Worm (Caenorhabditis elegans) whole organism, L1 larva: ENCODE measurements around the gene fbxc-58.

ENCODE experiments used
- C04F5.9 ChIP-seq: sonication (generic microtip); optimal IDR thresholded peaks from 2 replicates; lab custom pipeline; 2016; ENCODE audit warnings: missing genetic modification characterization, missing compliant biosample characterization
- C34B4.2 ChIP-seq: sonication (generic microtip); optimal IDR thresholded peaks from 2 replicates; lab custom pipeline; 2017; ENCODE audit warnings: mild to moderate bottlenecking, missing genetic modification characterization, missing compliant biosample characterization
- F16B12.6 ChIP-seq: fragments of 150-350 bp; optimal IDR thresholded peaks from 2 replicates; lab custom pipeline; 2014; ENCODE audit warnings: missing biosample characterization, missing genetic modification characterization
- Y116A8C.19 ChIP-seq: sonication (generic microtip); optimal IDR thresholded peaks from 2 replicates; lab custom pipeline; 2016; ENCODE audit warnings: missing compliant biosample characterization, missing genetic modification characterization, borderline replicate concordance
- alr-1 ChIP-seq: fragments of 200-800 bp; sonication (Bioruptor generic); optimal IDR thresholded peaks from 2 replicates; lab custom pipeline; 2018; ENCODE audit warnings: borderline replicate concordance, mild to moderate bottlenecking, missing genetic modification characterization, missing compliant biosample characterization
- ceh-8 ChIP-seq: fragments of 200-800 bp; sonication (Bioruptor generic); optimal IDR thresholded peaks from 2 replicates; lab custom pipeline; 2018; ENCODE audit warnings: mild to moderate bottlenecking, missing genetic modification characterization, moderate library complexity, missing compliant biosample characterization
- ceh-82 ChIP-seq, 3 experiments: fragments of 150-350 bp in 1 of 3; sonication (generic microtip) in 2 of 3; optimal IDR thresholded peaks; 2 replicates each; lab custom pipeline; 2014 to 2017; ENCODE audit warnings: missing biosample characterization in 3 of 3, missing genetic modification characterization in 3 of 3
- ceh-88 ChIP-seq: fragments of 200-800 bp; sonication (Bioruptor generic); IDR thresholded peaks from 2 replicates; pipeline ENCODE4 v1.3.6; 2022; ENCODE audit warnings: missing genetic modification characterization, missing compliant biosample characterization
- ces-1 ChIP-seq: fragments of 150-350 bp; optimal IDR thresholded peaks from 2 replicates; lab custom pipeline; 2014; ENCODE audit warnings: missing biosample characterization, missing genetic modification reagents, missing genetic modification characterization
- dpl-1 ChIP-seq, 3 experiments: fragments of 150-350 bp in 2 of 3; sonication (generic microtip) in 1 of 3; optimal IDR thresholded peaks; 2 replicates each; lab custom pipeline; 2014 to 2017; ENCODE audit warnings: missing biosample characterization in 3 of 3, missing genetic modification characterization in 3 of 3, missing genetic modification reagents in 3 of 3
- dsc-1 ChIP-seq: sonication (generic microtip); optimal IDR thresholded peaks from 2 replicates; lab custom pipeline; 2016; ENCODE audit warnings: mild to moderate bottlenecking, missing genetic modification characterization, missing compliant biosample characterization
- efl-1 ChIP-seq, 4 experiments: fragments of 150-350 bp; optimal IDR thresholded peaks in 3 of 4; peaks in 1 of 4; 1 replicate in 1 of 4; 2 replicates in 3 of 4; lab custom pipeline; 2014; ENCODE audit warnings: missing biosample characterization in 2 of 4, missing genetic modification characterization in 2 of 4, missing genetic modification reagents in 2 of 4
- egl-13 ChIP-seq: sonication (generic microtip); optimal IDR thresholded peaks from 2 replicates; lab custom pipeline; 2016; ENCODE audit warnings: missing genotype, missing genetic modification reagents, missing genetic modification characterization, missing compliant biosample characterization
- egl-27 ChIP-seq, 2 experiments: fragments of 150-350 bp in 1 of 2; sonication (generic microtip); optimal IDR thresholded peaks; 3 replicates each; lab custom pipeline; 2017 to 2018; ENCODE audit warnings: missing biosample characterization in 2 of 2, missing genetic modification characterization in 2 of 2, missing genetic modification reagents in 2 of 2
- elt-2 ChIP-seq: sonication (generic microtip); optimal IDR thresholded peaks from 2 replicates; lab custom pipeline; 2016; ENCODE audit warnings: missing genetic modification characterization, mild to moderate bottlenecking, inconsistent platforms, missing compliant biosample characterization, missing genetic modification reagents
- elt-3 ChIP-seq, 6 experiments: fragments of 150-350 bp in 1 of 6; sonication (generic microtip); optimal IDR thresholded peaks; 2 replicates each; lab custom pipeline; 2017 to 2018; ENCODE audit warnings: missing biosample characterization in 6 of 6, missing genetic modification characterization in 6 of 6, inconsistent platforms in 1 of 6
- fkh-4 ChIP-seq: sonication (generic microtip); optimal IDR thresholded peaks from 2 replicates; lab custom pipeline; 2016; ENCODE audit warnings: missing compliant biosample characterization, missing genetic modification characterization, borderline replicate concordance
- grh-1 ChIP-seq: fragments of 200-800 bp; sonication (Bioruptor generic); IDR thresholded peaks from 2 replicates; pipeline ENCODE4 v1.3.6; 2022; ENCODE audit warnings: missing genetic modification reagents, missing genetic modification characterization, missing compliant biosample characterization
- hlh-17 ChIP-seq: fragments of 200-800 bp; sonication (Bioruptor generic); optimal IDR thresholded peaks from 2 replicates; lab custom pipeline; 2018; ENCODE audit warnings: missing genetic modification characterization, mild to moderate bottlenecking, missing compliant biosample characterization, moderate library complexity, borderline replicate concordance
- hlh-4 ChIP-seq: sonication (generic microtip); optimal IDR thresholded peaks from 2 replicates; lab custom pipeline; 2016; ENCODE audit warnings: mild to moderate bottlenecking, missing genetic modification characterization, missing compliant biosample characterization
- irx-1 ChIP-seq: sonication (generic microtip); optimal IDR thresholded peaks from 2 replicates; lab custom pipeline; 2016; ENCODE audit warnings: missing genetic modification characterization, missing compliant biosample characterization
- isw-1 ChIP-seq: fragments of 200-800 bp; sonication (Bioruptor generic); IDR thresholded peaks from 2 replicates; pipeline ENCODE4 v1.3.6; 2022; ENCODE audit warnings: missing genetic modification characterization, missing compliant biosample characterization
- jun-1 ChIP-seq: fragments of 150-350 bp; optimal IDR thresholded peaks from 2 replicates; lab custom pipeline; 2014; ENCODE audit warnings: missing biosample characterization, missing genetic modification reagents, missing genetic modification characterization
- lin-14 ChIP-seq: fragments of 200-800 bp; sonication (Bioruptor generic); optimal IDR thresholded peaks from 2 replicates; lab custom pipeline; 2018; ENCODE audit warnings: mild to moderate bottlenecking, missing genetic modification characterization, moderate library complexity, missing compliant biosample characterization
- lin-15B ChIP-seq: fragments of 150-350 bp; sonication (generic microtip); optimal IDR thresholded peaks from 3 replicates; lab custom pipeline; 2014; ENCODE audit warnings: missing biosample characterization, missing genetic modification characterization
- lin-39 ChIP-seq: fragments of 150-350 bp; optimal IDR thresholded peaks from 2 replicates; lab custom pipeline; 2014; ENCODE audit warnings: missing biosample characterization, missing genetic modification reagents, missing genetic modification characterization
- mab-9 ChIP-seq: fragments of 200-800 bp; sonication (Bioruptor generic); IDR thresholded peaks from 2 replicates; pipeline ENCODE4 v1.3.6; 2022; ENCODE audit warnings: missing genetic modification reagents, missing genetic modification characterization, missing compliant biosample characterization
- nhr-19 ChIP-seq: fragments of 200-800 bp; sonication (Bioruptor generic); conservative IDR thresholded peaks from 2 replicates; pipeline ENCODE4 v1.3.6; 2022; ENCODE audit warnings: missing genetic modification characterization, missing compliant biosample characterization
- nhr-237 ChIP-seq: fragments of 150-350 bp; optimal IDR thresholded peaks from 2 replicates; lab custom pipeline; 2014; ENCODE audit warnings: missing biosample characterization, missing genetic modification characterization
- nhr-28 ChIP-seq: fragments of 150-350 bp; optimal IDR thresholded peaks from 2 replicates; lab custom pipeline; 2014; ENCODE audit warnings: missing biosample characterization, missing genetic modification characterization
- nhr-71 ChIP-seq: sonication (generic microtip); optimal IDR thresholded peaks from 2 replicates; lab custom pipeline; 2016; ENCODE audit warnings: mild to moderate bottlenecking, missing genetic modification characterization, moderate library complexity, missing compliant biosample characterization
- nhr-76 ChIP-seq: sonication (generic microtip); optimal IDR thresholded peaks from 2 replicates; lab custom pipeline; 2017; ENCODE audit warnings: missing biosample characterization, missing genetic modification characterization
- nhr-77 ChIP-seq: fragments of 150-350 bp; optimal IDR thresholded peaks from 2 replicates; lab custom pipeline; 2014; ENCODE audit warnings: missing biosample characterization, missing genetic modification characterization
- nhr-84 ChIP-seq: sonication (generic microtip); optimal IDR thresholded peaks from 2 replicates; lab custom pipeline; 2017; ENCODE audit warnings: missing biosample characterization, missing genetic modification characterization
- nhr-85 ChIP-seq: sonication (generic microtip); peaks from one replicate; lab custom pipeline; 2016; ENCODE audit warnings: missing genetic modification characterization, inconsistent platforms, missing compliant biosample characterization
- nhr-90 ChIP-seq: sonication (generic microtip); optimal IDR thresholded peaks from 2 replicates; lab custom pipeline; 2016; ENCODE audit warnings: mild to moderate bottlenecking, missing genetic modification characterization, missing compliant biosample characterization; ENCODE audit not compliant: poor library complexity
- pqm-1 ChIP-seq: sonication (generic microtip); optimal IDR thresholded peaks from 3 replicates; lab custom pipeline; 2017; ENCODE audit warnings: missing biosample characterization, missing genetic modification characterization
- rnt-1 ChIP-seq: sonication (generic microtip); optimal IDR thresholded peaks from 2 replicates; lab custom pipeline; 2016; ENCODE audit warnings: mild to moderate bottlenecking, missing genetic modification characterization, moderate library complexity, missing compliant biosample characterization
- skn-1 ChIP-seq: fragments of 150-350 bp; optimal IDR thresholded peaks from 2 replicates; lab custom pipeline; 2014; ENCODE audit warnings: missing biosample characterization, missing genetic modification characterization
- snu-23 ChIP-seq: sonication (generic microtip); optimal IDR thresholded peaks from 2 replicates; lab custom pipeline; 2016; ENCODE audit warnings: missing genetic modification characterization, missing compliant biosample characterization
- sox-4 ChIP-seq: sonication (generic microtip); optimal IDR thresholded peaks from 2 replicates; lab custom pipeline; 2016; ENCODE audit warnings: missing genetic modification characterization, missing compliant biosample characterization
- swsn-7 ChIP-seq: sonication (generic microtip); optimal IDR thresholded peaks from 2 replicates; lab custom pipeline; 2016; ENCODE audit warnings: missing genetic modification characterization, missing compliant biosample characterization
- tbx-2 ChIP-seq: sonication (generic microtip); optimal IDR thresholded peaks from 2 replicates; lab custom pipeline; 2016; ENCODE audit warnings: missing genetic modification characterization, missing compliant biosample characterization
- tlp-1 ChIP-seq: fragments of 150-350 bp; optimal IDR thresholded peaks from 2 replicates; lab custom pipeline; 2014; ENCODE audit warnings: missing biosample characterization, missing genetic modification characterization
- unc-130 ChIP-seq: fragments of 150-350 bp; optimal IDR thresholded peaks from 2 replicates; lab custom pipeline; 2017; ENCODE audit warnings: missing biosample characterization, missing genetic modification characterization, inconsistent platforms
- unc-86 ChIP-seq: sonication (generic microtip); optimal IDR thresholded peaks from 2 replicates; lab custom pipeline; 2016; ENCODE audit warnings: missing genetic modification characterization, missing compliant biosample characterization
- vab-15 ChIP-seq: sonication (generic microtip); optimal IDR thresholded peaks from 2 replicates; lab custom pipeline; 2017; ENCODE audit warnings: missing genotype, mild to moderate bottlenecking, missing genetic modification characterization, missing compliant biosample characterization
- xbp-1 ChIP-seq: sonication (generic microtip); optimal IDR thresholded peaks from 2 replicates; lab custom pipeline; 2016; ENCODE audit warnings: missing genetic modification characterization, missing compliant biosample characterization

Gene fbxc-58

ce11 chrIV:9398512-9398911 lies 27.2 kb downstream of the fbxc-58 start, which contains the start of gene F56D5.2:
Gene F56D5.2, minus strand, starts transcription at chrIV:9398612.
- TF ChIP-seq rnt-1 (tag; lab: Kevin White, UChicago) (no peak), unc-130 (tag; lab: Kevin White, UChicago) (no peak), C04F5.9 (no peak), sox-4 (no peak), dsc-1 (no peak), hlh-17 (GFP tag; lab: Kevin White, UChicago) (no peak), lin-14 (GFP tag; lab: Kevin White, UChicago) (no peak), jun-1 (tag; lab: Kevin White, UChicago) (no peak), skn-1 (tag; lab: Kevin White, UChicago) (no peak), nhr-237 (tag; lab: Kevin White, UChicago) (no peak), nhr-76 (tag; lab: Kevin White, UChicago) (no peak), nhr-19 (GFP tag; lab: Robert Waterston, UW) (no peak), ces-1 (GFP tag; lab: Kevin White, UChicago) (no peak), egl-27 (tag; optimal IDR thresholded peaks at IDR 0.05; lab: Kevin White, UChicago) (no peak), grh-1 (GFP tag; lab: Robert Waterston, UW) (no peak), Y116A8C.19 (tag; lab: Kevin White, UChicago) (no peak), isw-1 (no peak)

DNA sequence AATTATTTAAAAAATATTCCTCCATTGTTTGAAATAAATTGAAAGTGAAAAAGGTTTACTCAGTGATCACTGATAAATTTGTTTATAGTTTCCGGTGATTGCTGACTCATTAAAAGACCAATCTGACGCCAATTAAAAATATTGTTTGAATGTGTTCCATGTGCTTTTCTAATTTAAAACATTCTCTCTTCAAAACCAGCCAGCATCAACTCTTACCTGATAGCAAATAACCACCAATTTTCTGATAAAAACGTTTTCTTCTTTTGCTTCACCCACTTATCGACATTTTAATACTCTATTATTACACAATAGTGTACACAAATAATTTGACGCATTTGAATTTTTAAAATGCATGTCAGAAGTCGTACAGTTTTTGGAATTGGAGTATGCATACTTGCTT lies 30.4 kb downstream of the fbxc-58 start, which contains the start of gene F56D5.6:
Gene F56D5.6, plus strand, starts transcription at position 208 of the 400 bp plus-strand sequence.
- peak; percentile 17 for TF ChIP-seq elt-2 (tag; lab: Kevin White, UChicago)
- no peak for TF ChIP-seq nhr-85
- no peak for TF ChIP-seq lin-39
- no peak for TF ChIP-seq mab-9 (GFP tag; lab: Robert Waterston, UW)
- TF ChIP-seq C34B4.2, result no peak
- TF ChIP-seq elt-3 (tag; optimal IDR thresholded peaks at IDR 0.05; lab: Kevin White, UChicago), result no peak
- TF ChIP-seq alr-1, result no peak

ce11 chrIV:9403761-9404420 lies 32.6 kb downstream of the fbxc-58 start:
- TF ChIP-seq tbx-2 (peak; percentile 22), pqm-1 (no peak), nhr-71 (tag; lab: Kevin White, UChicago) (peak; percentile 49), dpl-1 (GFP tag; optimal IDR thresholded peaks at IDR 0.05; lab: Kevin White, UChicago) (peak; percentile 87 to 90 (median 90)), unc-86 (tag; lab: Kevin White, UChicago) (no peak), ceh-88 (GFP tag; lab: Robert Waterston, UW) (no peak), ceh-82 (tag; optimal IDR thresholded peaks at IDR 0.05; lab: Kevin White, UChicago) (peak in 1 of 3 experiments; percentile 8), lin-15B (tag; lab: Kevin White, UChicago) (no peak), irx-1 (tag; lab: Kevin White, UChicago) (peak; percentile 38), swsn-7 (tag; lab: Kevin White, UChicago) (peak; percentile 10), F16B12.6 (tag; lab: Kevin White, UChicago) (no peak), hlh-4 (tag; lab: Kevin White, UChicago) (no peak), tlp-1 (tag; lab: Kevin White, UChicago) (no peak), egl-13 (tag; lab: Kevin White, UChicago) (no peak), elt-2 (tag; lab: Kevin White, UChicago) (no peak), efl-1 (optimal IDR thresholded peaks at IDR 0.05; lab: Kevin White, UChicago) (peak; percentile 93 to 96), efl-1 (GFP tag; optimal IDR thresholded peaks at IDR 0.05 in 1 of 2; lab: Kevin White, UChicago) (peak; percentile 92 to 99), nhr-28 (no peak), unc-130 (tag; lab: Kevin White, UChicago) (no peak), fkh-4 (tag; lab: Kevin White, UChicago) (no peak), vab-15 (no peak), snu-23 (GFP tag; lab: Kevin White, UChicago) (peak; percentile 22), xbp-1 (tag; lab: Kevin White, UChicago) (peak; percentile 45), nhr-90 (tag; lab: Kevin White, UChicago) (no peak), ces-1 (GFP tag; lab: Kevin White, UChicago) (no peak), ceh-8 (no peak), nhr-77 (tag; lab: Kevin White, UChicago) (no peak), nhr-84 (tag; lab: Kevin White, UChicago) (no peak), lin-14 (GFP tag; lab: Kevin White, UChicago) (no peak), C34B4.2 (no peak)
